Worm (Caenorhabditis elegans) whole organism, L1 larva: Measurements from ENCODE around the gene atg-16.1.
A peak's percentile ranks its signal among the peaks of the same experiment; 100 is the strongest.

Experiments used
- C16A3.4 ChIP-seq: fragments of 150-350 bp; optimal IDR thresholded peaks from 2 replicates; lab custom pipeline; 2014; ENCODE audit warnings: missing biosample characterization, missing genetic modification characterization
- C34B4.2 ChIP-seq: sonication (generic microtip); optimal IDR thresholded peaks from 2 replicates; lab custom pipeline; 2017; ENCODE audit warnings: mild to moderate bottlenecking, missing genetic modification characterization, missing compliant biosample characterization
- F16B12.6 ChIP-seq: fragments of 150-350 bp; optimal IDR thresholded peaks from 2 replicates; lab custom pipeline; 2014; ENCODE audit warnings: missing biosample characterization, missing genetic modification characterization
- aha-1 ChIP-seq: fragments of 150-350 bp; optimal IDR thresholded peaks from 2 replicates; lab custom pipeline; 2014; ENCODE audit warnings: missing biosample characterization, missing genetic modification characterization
- alr-1 ChIP-seq: fragments of 200-800 bp; sonication (Bioruptor generic); optimal IDR thresholded peaks from 2 replicates; lab custom pipeline; 2018; ENCODE audit warnings: borderline replicate concordance, mild to moderate bottlenecking, missing genetic modification characterization, missing compliant biosample characterization
- aly-2 ChIP-seq: fragments of 150-350 bp; optimal IDR thresholded peaks from 2 replicates; lab custom pipeline; 2014; ENCODE audit warnings: missing biosample characterization, missing genetic modification characterization
- ceh-63 ChIP-seq: fragments of 200-800 bp; sonication (Bioruptor generic); optimal IDR thresholded peaks from 2 replicates; lab custom pipeline; 2018; ENCODE audit warnings: mild to moderate bottlenecking, missing genetic modification characterization, missing compliant biosample characterization
- ceh-8 ChIP-seq: fragments of 200-800 bp; sonication (Bioruptor generic); optimal IDR thresholded peaks from 2 replicates; lab custom pipeline; 2018; ENCODE audit warnings: mild to moderate bottlenecking, missing genetic modification characterization, moderate library complexity, missing compliant biosample characterization
- ceh-82 ChIP-seq, 3 experiments: fragments of 150-350 bp in 1 of 3; sonication (generic microtip) in 2 of 3; optimal IDR thresholded peaks; 2 replicates each; lab custom pipeline; 2014 to 2017; ENCODE audit warnings: missing biosample characterization in 3 of 3, missing genetic modification characterization in 3 of 3
- ceh-90 ChIP-seq: sonication (generic microtip); optimal IDR thresholded peaks from 2 replicates; lab custom pipeline; 2016; ENCODE audit warnings: missing genetic modification characterization, missing compliant biosample characterization
- ces-1 ChIP-seq: fragments of 150-350 bp; optimal IDR thresholded peaks from 2 replicates; lab custom pipeline; 2014; ENCODE audit warnings: missing biosample characterization, missing genetic modification reagents, missing genetic modification characterization
- dpl-1 ChIP-seq, 3 experiments: fragments of 150-350 bp in 2 of 3; sonication (generic microtip) in 1 of 3; optimal IDR thresholded peaks; 2 replicates each; lab custom pipeline; 2014 to 2017; ENCODE audit warnings: missing biosample characterization in 3 of 3, missing genetic modification characterization in 3 of 3, missing genetic modification reagents in 3 of 3
- egl-13 ChIP-seq: sonication (generic microtip); optimal IDR thresholded peaks from 2 replicates; lab custom pipeline; 2016; ENCODE audit warnings: missing genotype, missing genetic modification reagents, missing genetic modification characterization, missing compliant biosample characterization
- egl-27 ChIP-seq, 2 experiments: fragments of 150-350 bp in 1 of 2; sonication (generic microtip); optimal IDR thresholded peaks; 3 replicates each; lab custom pipeline; 2017 to 2018; ENCODE audit warnings: missing biosample characterization in 2 of 2, missing genetic modification characterization in 2 of 2, missing genetic modification reagents in 2 of 2
- elt-2 ChIP-seq: sonication (generic microtip); optimal IDR thresholded peaks from 2 replicates; lab custom pipeline; 2016; ENCODE audit warnings: missing genetic modification characterization, mild to moderate bottlenecking, inconsistent platforms, missing compliant biosample characterization, missing genetic modification reagents
- elt-3 ChIP-seq, 6 experiments: fragments of 150-350 bp in 1 of 6; sonication (generic microtip); optimal IDR thresholded peaks; 2 replicates each; lab custom pipeline; 2017 to 2018; ENCODE audit warnings: missing biosample characterization in 6 of 6, missing genetic modification characterization in 6 of 6, inconsistent platforms in 1 of 6
- ets-5 ChIP-seq: fragments of 200-800 bp; sonication (Bioruptor generic); IDR thresholded peaks from 2 replicates; pipeline ENCODE4 v1.3.6; 2022; ENCODE audit warnings: missing genetic modification characterization, missing compliant biosample characterization
- fkh-10 ChIP-seq: sonication (generic microtip); optimal IDR thresholded peaks from 2 replicates; lab custom pipeline; 2017; ENCODE audit warnings: missing biosample characterization, missing genetic modification reagents, missing genetic modification characterization
- fkh-4 ChIP-seq: sonication (generic microtip); optimal IDR thresholded peaks from 2 replicates; lab custom pipeline; 2016; ENCODE audit warnings: missing compliant biosample characterization, missing genetic modification characterization, borderline replicate concordance
- fkh-8 ChIP-seq: sonication (generic microtip); optimal IDR thresholded peaks from 2 replicates; lab custom pipeline; 2016; ENCODE audit warnings: mild to moderate bottlenecking, missing genetic modification characterization, missing compliant biosample characterization
- grh-1 ChIP-seq: fragments of 200-800 bp; sonication (Bioruptor generic); IDR thresholded peaks from 2 replicates; pipeline ENCODE4 v1.3.6; 2022; ENCODE audit warnings: missing genetic modification reagents, missing genetic modification characterization, missing compliant biosample characterization
- hlh-4 ChIP-seq: sonication (generic microtip); optimal IDR thresholded peaks from 2 replicates; lab custom pipeline; 2016; ENCODE audit warnings: mild to moderate bottlenecking, missing genetic modification characterization, missing compliant biosample characterization
- irx-1 ChIP-seq: sonication (generic microtip); optimal IDR thresholded peaks from 2 replicates; lab custom pipeline; 2016; ENCODE audit warnings: missing genetic modification characterization, missing compliant biosample characterization
- lin-13 ChIP-seq: fragments of 150-350 bp; optimal IDR thresholded peaks from 2 replicates; lab custom pipeline; 2014; ENCODE audit warnings: missing biosample characterization, missing genetic modification reagents, missing genetic modification characterization
- lin-15B ChIP-seq: fragments of 150-350 bp; sonication (generic microtip); optimal IDR thresholded peaks from 3 replicates; lab custom pipeline; 2014; ENCODE audit warnings: missing biosample characterization, missing genetic modification characterization
- lin-35 ChIP-seq, 2 experiments: fragments of 150-350 bp; optimal IDR thresholded peaks; 2 replicates each; lab custom pipeline; 2014; ENCODE audit warnings: missing biosample characterization in 2 of 2, missing genetic modification characterization in 2 of 2, missing genetic modification reagents in 2 of 2
- lin-39 ChIP-seq: fragments of 150-350 bp; optimal IDR thresholded peaks from 2 replicates; lab custom pipeline; 2014; ENCODE audit warnings: missing biosample characterization, missing genetic modification reagents, missing genetic modification characterization
- lsy-2 ChIP-seq, 2 experiments: fragments of 150-350 bp; optimal IDR thresholded peaks; 2 replicates each; lab custom pipeline; 2014; ENCODE audit warnings: missing biosample characterization in 2 of 2, missing genetic modification characterization in 2 of 2
- mab-9 ChIP-seq: fragments of 200-800 bp; sonication (Bioruptor generic); IDR thresholded peaks from 2 replicates; pipeline ENCODE4 v1.3.6; 2022; ENCODE audit warnings: missing genetic modification reagents, missing genetic modification characterization, missing compliant biosample characterization
- mdl-1 ChIP-seq, 2 experiments: fragments of 150-350 bp; optimal IDR thresholded peaks; 2 replicates each; lab custom pipeline; 2014 to 2017; ENCODE audit warnings: missing biosample characterization in 2 of 2, missing genetic modification characterization in 2 of 2, inconsistent platforms in 1 of 2
- mep-1 ChIP-seq: fragments of 150-350 bp; optimal IDR thresholded peaks from 2 replicates; lab custom pipeline; 2014; ENCODE audit warnings: missing biosample characterization, missing genetic modification characterization
- nhr-11 ChIP-seq: fragments of 150-350 bp; optimal IDR thresholded peaks from 2 replicates; lab custom pipeline; 2014; ENCODE audit warnings: missing biosample characterization, missing genetic modification characterization
- nhr-12 ChIP-seq: sonication (generic microtip); optimal IDR thresholded peaks from 2 replicates; lab custom pipeline; 2017; ENCODE audit warnings: missing biosample characterization, missing genetic modification characterization
- nhr-20 ChIP-seq: sonication (generic microtip); optimal IDR thresholded peaks from 2 replicates; lab custom pipeline; 2016; ENCODE audit warnings: mild to moderate bottlenecking, missing genetic modification characterization, missing compliant biosample characterization
- nhr-237 ChIP-seq: fragments of 150-350 bp; optimal IDR thresholded peaks from 2 replicates; lab custom pipeline; 2014; ENCODE audit warnings: missing biosample characterization, missing genetic modification characterization
- nhr-47 ChIP-seq: sonication (generic microtip); optimal IDR thresholded peaks from 2 replicates; lab custom pipeline; 2016; ENCODE audit warnings: mild to moderate bottlenecking, missing genetic modification characterization, moderate library complexity, missing compliant biosample characterization
- nhr-71 ChIP-seq: sonication (generic microtip); optimal IDR thresholded peaks from 2 replicates; lab custom pipeline; 2016; ENCODE audit warnings: mild to moderate bottlenecking, missing genetic modification characterization, moderate library complexity, missing compliant biosample characterization
- nhr-77 ChIP-seq: fragments of 150-350 bp; optimal IDR thresholded peaks from 2 replicates; lab custom pipeline; 2014; ENCODE audit warnings: missing biosample characterization, missing genetic modification characterization
- nhr-85 ChIP-seq: sonication (generic microtip); peaks from one replicate; lab custom pipeline; 2016; ENCODE audit warnings: missing genetic modification characterization, inconsistent platforms, missing compliant biosample characterization
- pag-3 ChIP-seq: sonication (generic microtip); optimal IDR thresholded peaks from 2 replicates; lab custom pipeline; 2017; ENCODE audit warnings: missing genetic modification characterization, mild to moderate bottlenecking, missing compliant biosample characterization, antibody characterized with exemption, borderline replicate concordance; ENCODE audit not compliant: insufficient read depth
- pax-3 ChIP-seq: fragments of 200-800 bp; sonication (Bioruptor generic); optimal IDR thresholded peaks from 2 replicates; lab custom pipeline; 2018; ENCODE audit warnings: mild to moderate bottlenecking, missing genetic modification characterization, moderate library complexity, missing compliant biosample characterization
- pqm-1 ChIP-seq: sonication (generic microtip); optimal IDR thresholded peaks from 3 replicates; lab custom pipeline; 2017; ENCODE audit warnings: missing biosample characterization, missing genetic modification characterization
- skn-1 ChIP-seq: fragments of 150-350 bp; optimal IDR thresholded peaks from 2 replicates; lab custom pipeline; 2014; ENCODE audit warnings: missing biosample characterization, missing genetic modification characterization
- snpc-4 ChIP-seq: fragments of 150-350 bp; optimal IDR thresholded peaks from 2 replicates; lab custom pipeline; 2014; ENCODE audit warnings: missing biosample characterization, missing genetic modification characterization
- snu-23 ChIP-seq: sonication (generic microtip); optimal IDR thresholded peaks from 2 replicates; lab custom pipeline; 2016; ENCODE audit warnings: missing genetic modification characterization, missing compliant biosample characterization
- sup-37 ChIP-seq: fragments of 200-800 bp; sonication (Bioruptor generic); optimal IDR thresholded peaks from 2 replicates; lab custom pipeline; 2018; ENCODE audit warnings: mild to moderate bottlenecking, missing genetic modification characterization, missing compliant biosample characterization
- swsn-7 ChIP-seq: sonication (generic microtip); optimal IDR thresholded peaks from 2 replicates; lab custom pipeline; 2016; ENCODE audit warnings: missing genetic modification characterization, missing compliant biosample characterization
- unc-30 ChIP-seq: sonication (generic microtip); optimal IDR thresholded peaks from 2 replicates; lab custom pipeline; 2017; ENCODE audit warnings: missing biosample characterization, missing genetic modification characterization
- unc-62 ChIP-seq: fragments of 150-350 bp; optimal IDR thresholded peaks from 2 replicates; lab custom pipeline; 2014; ENCODE audit warnings: missing biosample characterization, missing genetic modification reagents, missing genetic modification characterization
- unc-86 ChIP-seq: sonication (generic microtip); optimal IDR thresholded peaks from 2 replicates; lab custom pipeline; 2016; ENCODE audit warnings: missing genetic modification characterization, missing compliant biosample characterization
- vab-15 ChIP-seq: sonication (generic microtip); optimal IDR thresholded peaks from 2 replicates; lab custom pipeline; 2017; ENCODE audit warnings: missing genotype, mild to moderate bottlenecking, missing genetic modification characterization, missing compliant biosample characterization
- ztf-4 ChIP-seq: fragments of 150-350 bp; optimal IDR thresholded peaks from 2 replicates; lab custom pipeline; 2014; ENCODE audit warnings: missing biosample characterization, missing genetic modification characterization

atg-16.1 gene

DNA sequence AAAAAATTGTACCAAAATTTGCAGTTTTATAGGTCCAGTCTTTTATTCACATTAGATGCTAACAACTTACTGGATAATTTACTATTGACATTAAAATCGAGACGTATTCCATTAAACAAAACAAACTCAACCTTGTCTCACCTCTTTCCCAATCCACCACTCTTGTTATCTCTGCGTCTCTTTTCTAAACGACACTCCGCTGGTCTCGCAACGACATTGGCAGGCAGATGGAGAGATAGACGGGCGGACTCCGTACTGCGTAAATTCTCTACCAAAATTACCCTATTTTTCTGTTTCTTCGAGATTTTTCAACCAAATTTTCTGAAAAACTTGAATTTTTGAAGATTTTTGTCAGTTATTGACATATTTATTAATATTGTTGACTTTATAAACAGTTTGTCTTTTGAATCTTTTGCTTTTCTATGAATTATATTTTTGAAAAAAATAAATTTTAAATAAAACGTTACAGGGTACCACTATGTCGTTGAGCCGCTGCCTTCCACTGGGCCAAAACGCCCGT, 7.1 kb upstream of the atg-16.1 start, which contains the start of gene asb-2:
asb-2 (plus strand) TSS at position 470 of the 520 bp plus-strand sequence.
- TF ChIP-seq fkh-8 (tag; lab: Kevin White, UChicago) (peak; percentile 80), ztf-4 (peak; percentile 64), pag-3 (tag; lab: Kevin White, UChicago) (no peak), lin-35 (GFP tag; optimal IDR thresholded peaks at IDR 0.05; lab: Kevin White, UChicago) (peak; percentile 79 to 92), dpl-1 (GFP tag; optimal IDR thresholded peaks at IDR 0.05; lab: Kevin White, UChicago) (peak; percentile 69 to 79 (median 78)), mab-9 (GFP tag; lab: Robert Waterston, UW) (no peak), unc-86 (tag; lab: Kevin White, UChicago) (peak; percentile 66), irx-1 (tag; lab: Kevin White, UChicago) (peak; percentile 59), nhr-11 (tag; lab: Kevin White, UChicago) (peak; percentile 67), alr-1 (tag; lab: Kevin White, UChicago) (no peak), nhr-47 (tag; lab: Kevin White, UChicago) (peak; percentile 90), elt-3 (tag; optimal IDR thresholded peaks at IDR 0.05; lab: Kevin White, UChicago) (peak in 5 of 6 experiments; percentile 43 to 87 (median 61)), C16A3.4 (tag; lab: Kevin White, UChicago) (peak; percentile 89), nhr-85 (peak; percentile 92), nhr-12 (tag; lab: Kevin White, UChicago) (no peak), C34B4.2 (tag; lab: Kevin White, UChicago) (no peak), aha-1 (tag; lab: Kevin White, UChicago) (no peak), nhr-77 (tag; lab: Kevin White, UChicago) (peak; percentile 80), lin-13 (GFP tag; lab: Kevin White, UChicago) (peak; percentile 90), skn-1 (tag; lab: Kevin White, UChicago) (peak; percentile 94), mep-1 (peak; percentile 95), vab-15 (peak; percentile 22), lin-39 (tag; lab: Kevin White, UChicago) (peak; percentile 23), pax-3 (peak; percentile 39), F16B12.6 (tag; lab: Kevin White, UChicago) (peak; percentile 56), swsn-7 (peak; percentile 89), fkh-10 (GFP tag; lab: Kevin White, UChicago) (no peak), nhr-20 (peak; percentile 92), lsy-2 (tag; optimal IDR thresholded peaks at IDR 0.05; lab: Kevin White, UChicago) (peak; percentile 85 to 92), unc-62 (GFP tag; lab: Kevin White, UChicago) (no peak), egl-27 (tag; optimal IDR thresholded peaks at IDR 0.05; lab: Kevin White, UChicago) (no peak), snu-23 (GFP tag; lab: Kevin White, UChicago) (peak; percentile 94), aly-2 (tag; lab: Kevin White, UChicago) (peak; percentile 47), ceh-63 (GFP tag; lab: Kevin White, UChicago) (no peak), pqm-1 (tag; lab: Kevin White, UChicago) (no peak), ces-1 (no peak), nhr-71 (tag; lab: Kevin White, UChicago) (peak; percentile 93), mdl-1 (tag; optimal IDR thresholded peaks at IDR 0.05; lab: Kevin White, UChicago) (peak in 1 of 2 experiments; percentile 87), ets-5 (GFP tag; lab: Robert Waterston, UW) (no peak), grh-1 (peak; percentile 70), egl-13 (tag; lab: Kevin White, UChicago) (peak; percentile 58), ceh-82 (tag; optimal IDR thresholded peaks at IDR 0.05; lab: Kevin White, UChicago) (peak; percentile 74 to 93 (median 79)), elt-2 (tag; lab: Kevin White, UChicago) (peak; percentile 32), nhr-237 (tag; lab: Kevin White, UChicago) (peak; percentile 48), lin-15B (tag; lab: Kevin White, UChicago) (peak; percentile 87), sup-37 (GFP tag; lab: Kevin White, UChicago) (no peak), hlh-4 (tag; lab: Kevin White, UChicago) (no peak), snpc-4 (tag; lab: Kevin White, UChicago) (peak; percentile 71), fkh-4 (tag; lab: Kevin White, UChicago) (no peak), ceh-8 (GFP tag; lab: Kevin White, UChicago) (no peak), unc-30 (no peak), ceh-90 (tag; lab: Kevin White, UChicago) (peak; percentile 2)
